Worm (Caenorhabditis elegans) whole organism, midembryonic: Measurements from ENCODE around the gene F23H12.3.

Source experiments
- cog-1 ChIP-seq: sonication (generic microtip); optimal IDR thresholded peaks from 2 replicates; lab custom pipeline; 2016; ENCODE audit warnings: missing genetic modification characterization, missing compliant biosample characterization
- flt-1 ChIP-seq: fragments of 200-800 bp; sonication (Bioruptor generic); IDR thresholded peaks from 2 replicates; pipeline ENCODE4 v1.3.6; 2022; ENCODE audit warnings: missing genetic modification characterization, missing compliant biosample characterization
- klf-2 ChIP-seq: fragments of 200-800 bp; sonication (Bioruptor generic); conservative IDR thresholded peaks from 2 replicates; pipeline ENCODE4 v1.3.6; 2022; ENCODE audit warnings: missing genetic modification reagents, missing genetic modification characterization, missing compliant biosample characterization
- med-1 ChIP-seq: sonication (generic microtip); optimal IDR thresholded peaks from 2 replicates; lab custom pipeline; 2017; ENCODE audit warnings: missing genetic modification characterization, mild to moderate bottlenecking, missing compliant biosample characterization, antibody characterized with exemption, missing genetic modification reagents; ENCODE audit not compliant: insufficient read depth
- ztf-23 ChIP-seq: fragments of 200-800 bp; sonication (Bioruptor generic); IDR thresholded peaks from 2 replicates; pipeline ENCODE4 v1.3.6; 2022; ENCODE audit warnings: missing genetic modification reagents, missing genetic modification characterization, missing compliant biosample characterization

DNA sequence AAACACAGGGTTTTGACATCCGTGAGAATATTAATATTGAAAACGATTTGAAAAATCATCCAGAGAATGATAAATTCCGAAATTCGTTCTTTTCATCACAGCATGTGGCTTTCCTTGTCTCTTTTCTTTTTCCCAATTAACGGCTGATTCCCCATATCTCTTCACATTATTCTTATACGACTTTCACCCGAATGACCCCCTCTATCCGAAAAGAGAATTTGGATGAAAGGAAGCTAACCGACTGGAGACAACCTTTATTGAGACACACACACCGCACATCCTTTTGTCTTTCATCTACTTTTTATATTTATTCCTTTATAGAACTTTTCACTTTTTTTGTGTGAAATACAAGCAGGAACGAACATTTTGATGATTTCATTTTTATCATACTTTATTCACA is 12.7 kb downstream of the F23H12.3 start:
- TF ChIP-seq cog-1 (tag; lab: Kevin White, UChicago) (no peak), med-1 (no peak), ztf-23 (GFP tag; lab: Robert Waterston, UW) (no peak), klf-2 (GFP tag; lab: Robert Waterston, UW) (no peak), flt-1 (GFP tag; lab: Robert Waterston, UW) (no peak)
